Fruit fly (Drosophila melanogaster) whole organism, embryonic: ENCODE data around the gene Agpat1.

Experiments used
- Atf6 ChIP-seq: fragments of 200-800 bp; sonication (Bioruptor generic); IDR thresholded peaks from 2 replicates; pipeline ENCODE4 v1.3.6; 2022; ENCODE audit warnings: missing biosample characterization, missing genetic modification characterization
- B-H2 ChIP-seq: fragments of 200-800 bp; sonication (Bioruptor generic); optimal IDR thresholded peaks from 2 replicates; lab custom pipeline; 2018; ENCODE audit warnings: missing biosample characterization, mild to moderate bottlenecking, missing genetic modification characterization
- Blimp-1 ChIP-seq: fragments of 200-800 bp; sonication (Bioruptor generic); optimal IDR thresholded peaks from 3 replicates; lab custom pipeline; 2018; ENCODE audit warnings: missing biosample characterization, missing genetic modification characterization, mild to moderate bottlenecking, moderate library complexity, missing genetic modification reagents
- Bteb2 ChIP-seq: fragments of 200-800 bp; sonication (Bioruptor generic); optimal IDR thresholded peaks from 2 replicates; lab custom pipeline; 2016; ENCODE audit warnings: missing biosample characterization, missing genetic modification characterization
- CG10147 ChIP-seq: fragments of 200-800 bp; sonication (Bioruptor generic); optimal IDR thresholded peaks from 2 replicates; lab custom pipeline; 2019; ENCODE audit warnings: missing biosample characterization, mild to moderate bottlenecking, missing genetic modification characterization, moderate library complexity
- CG10431 ChIP-seq: fragments of 200-800 bp; sonication (Bioruptor generic); optimal IDR thresholded peaks from 3 replicates; lab custom pipeline; 2018; ENCODE audit warnings: missing biosample characterization, mild to moderate bottlenecking, missing genetic modification characterization
- CG12219 ChIP-seq: fragments of 200-800 bp; sonication (Bioruptor generic); optimal IDR thresholded peaks from 3 replicates; lab custom pipeline; 2018; ENCODE audit warnings: missing biosample characterization, mild to moderate bottlenecking, missing genetic modification characterization
- CG14014 ChIP-seq: fragments of 200-800 bp; sonication (Bioruptor generic); IDR thresholded peaks from 2 replicates; pipeline ENCODE4 v1.3.6; 2022; ENCODE audit warnings: missing biosample characterization, missing genetic modification characterization
- CG14441 ChIP-seq: fragments of 200-800 bp; sonication (Bioruptor generic); IDR thresholded peaks from 2 replicates; pipeline ENCODE4 v1.3.6; 2022; ENCODE audit warnings: missing biosample characterization, missing genetic modification characterization
- CG16815 ChIP-seq: fragments of 200-800 bp; sonication (Bioruptor generic); optimal IDR thresholded peaks from 3 replicates; lab custom pipeline; 2017; ENCODE audit warnings: missing biosample characterization, mild to moderate bottlenecking, missing genetic modification characterization
- CG1832 ChIP-seq: fragments of 200-800 bp; sonication (Bioruptor generic); optimal IDR thresholded peaks from 2 replicates; lab custom pipeline; 2017; ENCODE audit warnings: missing biosample characterization, mild to moderate bottlenecking, missing genetic modification characterization, inconsistent platforms
- CG18764 ChIP-seq: fragments of 200-800 bp; sonication (Bioruptor generic); optimal IDR thresholded peaks from 3 replicates; lab custom pipeline; 2016; ENCODE audit warnings: missing biosample characterization, missing genetic modification characterization
- CG2199 ChIP-seq: fragments of 200-800 bp; sonication (Bioruptor generic); IDR thresholded peaks from 3 replicates; pipeline ENCODE4 v1.3.6; 2022; ENCODE audit warnings: missing biosample characterization, missing genetic modification characterization
- CG2678 ChIP-seq: fragments of 200-800 bp; sonication (Bioruptor generic); optimal IDR thresholded peaks from 3 replicates; lab custom pipeline; 2019; ENCODE audit warnings: missing biosample characterization, mild to moderate bottlenecking, missing genetic modification characterization, moderate library complexity
- CG2889 ChIP-seq: fragments of 200-800 bp; sonication (Bioruptor generic); IDR thresholded peaks from 3 replicates; pipeline ENCODE4 v1.3.6; 2022; ENCODE audit warnings: missing biosample characterization, missing genetic modification characterization
- CG3065 ChIP-seq: fragments of 200-800 bp; sonication (Bioruptor generic); optimal IDR thresholded peaks from 2 replicates; lab custom pipeline; 2016; ENCODE audit warnings: missing biosample characterization, missing genetic modification characterization
- CG43689 ChIP-seq: fragments of 200-800 bp; sonication (Bioruptor generic); IDR thresholded peaks from 2 replicates; pipeline ENCODE4 v1.3.6; 2022; ENCODE audit warnings: missing biosample characterization, missing genetic modification characterization
- CG9437 ChIP-seq: fragments of 200-800 bp; sonication (Bioruptor generic); optimal IDR thresholded peaks from 2 replicates; lab custom pipeline; 2018; ENCODE audit warnings: missing biosample characterization, mild to moderate bottlenecking, missing genetic modification characterization
- D ChIP-seq, 2 experiments: fragments of 200-800 bp in 1 of 2; fragments of >200 bp in 1 of 2; sonication (Bioruptor generic) in 1 of 2; optimal IDR thresholded peaks; 2 replicates in 1 of 2; 3 replicates in 1 of 2; lab custom pipeline; 2017; ENCODE audit warnings: mild to moderate bottlenecking in 1 of 2, missing biosample characterization in 1 of 2, missing genetic modification characterization in 1 of 2, missing genetic modification reagents in 1 of 2
- Dek ChIP-seq: fragments of 200-800 bp; sonication (Bioruptor generic); optimal IDR thresholded peaks from 3 replicates; lab custom pipeline; 2019; ENCODE audit warnings: missing biosample characterization, mild to moderate bottlenecking, missing genetic modification characterization, moderate library complexity
- Dll ChIP-seq: fragments of 200-800 bp; sonication (Bioruptor generic); IDR thresholded peaks from 4 replicates; pipeline ENCODE4 v1.3.6; 2022; ENCODE audit warnings: missing biosample characterization, missing genetic modification characterization; ENCODE audit not compliant: partially characterized antibody
- E2f2 ChIP-seq: fragments of 200-800 bp; sonication (Bioruptor generic); IDR thresholded peaks from 2 replicates; pipeline ENCODE4 v1.3.6; 2022; ENCODE audit warnings: missing biosample characterization, missing genetic modification characterization
- ERR ChIP-seq: fragments of 200-800 bp; sonication (Bioruptor generic); optimal IDR thresholded peaks from 2 replicates; lab custom pipeline; 2016; ENCODE audit warnings: missing biosample characterization, missing genetic modification characterization
- Fer3 ChIP-seq: fragments of 200-800 bp; sonication (Bioruptor generic); optimal IDR thresholded peaks from 2 replicates; lab custom pipeline; 2018; ENCODE audit warnings: missing biosample characterization, mild to moderate bottlenecking, missing genetic modification characterization, moderate library complexity
- Hr3 ChIP-seq: fragments of 200-800 bp; sonication (Bioruptor generic); optimal IDR thresholded peaks from 3 replicates; lab custom pipeline; 2016; ENCODE audit warnings: missing biosample characterization, missing genetic modification characterization
- Hsf ChIP-seq: fragments of 200-800 bp; sonication (Bioruptor generic); optimal IDR thresholded peaks from 3 replicates; lab custom pipeline; 2016; ENCODE audit warnings: missing biosample characterization, missing genetic modification characterization
- Meics ChIP-seq: fragments of 200-800 bp; sonication (Bioruptor generic); optimal IDR thresholded peaks from 2 replicates; lab custom pipeline; 2017; ENCODE audit warnings: missing biosample characterization, mild to moderate bottlenecking, missing genetic modification characterization
- Oli ChIP-seq: fragments of 200-800 bp; sonication (Bioruptor generic); optimal IDR thresholded peaks from 2 replicates; lab custom pipeline; 2018; ENCODE audit warnings: missing biosample characterization, mild to moderate bottlenecking, missing genetic modification characterization, moderate library complexity
- PHDP ChIP-seq: fragments of 200-800 bp; sonication (Bioruptor generic); optimal IDR thresholded peaks from 3 replicates; lab custom pipeline; 2018; ENCODE audit warnings: missing biosample characterization, mild to moderate bottlenecking, missing genetic modification characterization, moderate library complexity
- Side ChIP-seq: fragments of 200-800 bp; sonication (Bioruptor generic); optimal IDR thresholded peaks from 2 replicates; lab custom pipeline; 2016; ENCODE audit warnings: missing biosample characterization, missing genetic modification characterization
- btn ChIP-seq: fragments of 200-800 bp; sonication (Bioruptor generic); optimal IDR thresholded peaks from 2 replicates; lab custom pipeline; 2016; ENCODE audit warnings: missing biosample characterization, missing genetic modification characterization
- caup ChIP-seq: fragments of 200-800 bp; sonication (Bioruptor generic); optimal IDR thresholded peaks from 3 replicates; lab custom pipeline; 2017; ENCODE audit warnings: missing biosample characterization, mild to moderate bottlenecking, missing genetic modification characterization, moderate library complexity; ENCODE audit not compliant: severe bottlenecking
- croc ChIP-seq: fragments of 200-800 bp; sonication (Bioruptor generic); conservative IDR thresholded peaks from 3 replicates; pipeline ENCODE4 v1.3.6; 2022; ENCODE audit warnings: missing biosample characterization, missing genetic modification characterization
- cwo ChIP-seq: fragments of 200-800 bp; sonication (Bioruptor generic); optimal IDR thresholded peaks from 3 replicates; lab custom pipeline; 2017; ENCODE audit warnings: missing biosample characterization, missing genetic modification characterization, mild to moderate bottlenecking, moderate library complexity, missing genetic modification reagents
- dm ChIP-seq: fragments of 200-800 bp; sonication (Bioruptor generic); optimal IDR thresholded peaks from 3 replicates; lab custom pipeline; 2016; ENCODE audit warnings: missing biosample characterization, missing genetic modification characterization
- h ChIP-seq: fragments of >200 bp; optimal IDR thresholded peaks from 2 replicates; lab custom pipeline; 2017
- her ChIP-seq: fragments of 200-800 bp; sonication (Bioruptor generic); optimal IDR thresholded peaks from 2 replicates; lab custom pipeline; 2016; ENCODE audit warnings: missing biosample characterization, missing genetic modification characterization
- hth ChIP-seq: fragments of >200 bp; optimal IDR thresholded peaks from 2 replicates; lab custom pipeline; 2017; ENCODE audit warnings: inconsistent platforms
- ind ChIP-seq: fragments of 200-800 bp; sonication (Bioruptor generic); optimal IDR thresholded peaks from 3 replicates; lab custom pipeline; 2016; ENCODE audit warnings: missing biosample characterization, missing genetic modification characterization
- pan ChIP-seq, 4 experiments: fragments of >200 bp in 3 of 4; fragments of 200-800 bp in 1 of 4; sonication (Bioruptor generic) in 1 of 4; optimal IDR thresholded peaks in 3 of 4; IDR thresholded peaks in 1 of 4; 2 replicates each; pipeline versions ENCODE4 v1.3.6 to Lab custom; 2017 to 2022; ENCODE audit warnings: missing biosample characterization in 2 of 4, missing genetic modification characterization in 2 of 4, mixed read lengths in 1 of 4
- pfk ChIP-seq: fragments of 200-800 bp; sonication (Bioruptor generic); optimal IDR thresholded peaks from 2 replicates; lab custom pipeline; 2018; ENCODE audit warnings: missing biosample characterization, mild to moderate bottlenecking, missing genetic modification characterization, moderate library complexity
- prd ChIP-seq, 3 experiments: fragments of >200 bp in 2 of 3; fragments of 200-800 bp in 1 of 3; sonication (Bioruptor generic) in 1 of 3; optimal IDR thresholded peaks in 2 of 3; IDR thresholded peaks in 1 of 3; 2 replicates in 2 of 3; 3 replicates in 1 of 3; pipeline versions ENCODE4 v1.3.6 to Lab custom; 2017 to 2022; ENCODE audit warnings: missing biosample characterization in 1 of 3, missing genetic modification characterization in 1 of 3
- sens ChIP-seq: fragments of 200-800 bp; sonication (Bioruptor generic); peaks from one replicate; lab custom pipeline; 2016; ENCODE audit warnings: missing biosample characterization, missing genetic modification characterization
- sens-2 ChIP-seq: fragments of 200-800 bp; sonication (Bioruptor generic); IDR thresholded peaks from 2 replicates; pipeline ENCODE4 v1.3.6; 2022; ENCODE audit warnings: missing biosample characterization, missing genetic modification characterization
- sisA ChIP-seq: fragments of 200-800 bp; sonication (Bioruptor generic); IDR thresholded peaks from 2 replicates; pipeline ENCODE4 v1.3.6; 2022; ENCODE audit warnings: missing biosample characterization, missing genetic modification characterization
- tio ChIP-seq: fragments of 200-800 bp; sonication (Bioruptor generic); optimal IDR thresholded peaks from 2 replicates; lab custom pipeline; 2017; ENCODE audit warnings: missing biosample characterization, missing genetic modification characterization, inconsistent platforms
- twi ChIP-seq: fragments of 200-800 bp; optimal IDR thresholded peaks from 2 replicates; lab custom pipeline; 2019; ENCODE audit warnings: missing biosample characterization, mild to moderate bottlenecking, missing genetic modification characterization, moderate library complexity

The Agpat1 gene

dm6 chrX:12747746-12748710, 17.0 kb upstream of the Agpat1 start (continued):
- TF ChIP-seq Oli (tag; lab: Kevin White, UChicago) (peak; percentile 70), Hr3 (peak; percentile 51), CG2199 (GFP tag; lab: Robert Waterston, UW) (no peak), Side (no peak), E2f2 (GFP tag; lab: Robert Waterston, UW) (no peak), croc (peak; percentile 29; the same call in 2 of the 3 replicates), sens-2 (GFP tag; lab: Robert Waterston, UW) (no peak), Hsf (GFP tag; lab: Kevin White, UChicago) (peak; percentile 19), her (no peak), sens (GFP tag; lab: Kevin White, UChicago) (peak; percentile 81), CG1832 (peak; percentile 30), Meics (peak; percentile 55), ERR (no peak), CG16815 (peak; percentile 25), ind (GFP tag; lab: Kevin White, UChicago) (peak; percentile 33), CG18764 (GFP tag; lab: Kevin White, UChicago) (peak; percentile 6), CG43689 (GFP tag; lab: Robert Waterston, UW) (no peak), h (no peak), twi (peak; percentile 35), CG14441 (no peak), Dll (GFP tag; lab: Robert Waterston, UW) (no peak), btn (GFP tag; lab: Kevin White, UChicago) (no peak), CG12219 (GFP tag; lab: Kevin White, UChicago) (no peak), CG9437 (GFP tag; lab: Kevin White, UChicago) (peak; percentile 61), prd (optimal IDR thresholded peaks at IDR 0.05; lab: Kevin White, UChicago) (no peak), prd (GFP tag; IDR thresholded peaks at IDR 0.05; lab: Robert Waterston, UW) (peak; percentile 59; the same call in 2 of the 3 replicates), caup (GFP tag; lab: Kevin White, UChicago) (peak; percentile 37), Blimp-1 (GFP tag; lab: Kevin White, UChicago) (peak; percentile 79), CG2678 (tag; lab: Kevin White, UChicago) (peak; percentile 84), cwo (GFP tag; lab: Kevin White, UChicago) (peak; percentile 54), CG10147 (GFP tag; lab: Kevin White, UChicago) (peak; percentile 10), D (optimal IDR thresholded peaks at IDR 0.05; lab: Kevin White, UChicago) (no peak), D (GFP tag; optimal IDR thresholded peaks at IDR 0.05; lab: Kevin White, UChicago) (peak; percentile 40), pfk (GFP tag; lab: Kevin White, UChicago) (no peak), Fer3 (tag; lab: Kevin White, UChicago) (peak; percentile 51), Bteb2 (no peak), PHDP (tag; lab: Kevin White, UChicago) (peak; percentile 68), B-H2 (GFP tag; lab: Kevin White, UChicago) (no peak), hth (lab: Kevin White, UChicago) (no peak), CG14014 (GFP tag; lab: Robert Waterston, UW) (no peak), Atf6 (GFP tag; lab: Robert Waterston, UW) (no peak), tio (GFP tag; lab: Kevin White, UChicago) (peak; percentile 31), pan (optimal IDR thresholded peaks at IDR 0.05; lab: Kevin White, UChicago) (no peak), pan (GFP tag; optimal IDR thresholded peaks at IDR 0.05 in 1 of 2, IDR thresholded peaks at IDR 0.05 in 1 of 2) (peak in 1 of 2 experiments; percentile 49), Dek (tag; lab: Kevin White, UChicago) (peak; percentile 4), dm (no peak), sisA (GFP tag; lab: Robert Waterston, UW) (peak; percentile 45), CG10431 (GFP tag; lab: Kevin White, UChicago) (no peak), CG2889 (GFP tag; lab: Robert Waterston, UW) (no peak), CG3065 (GFP tag; lab: Kevin White, UChicago) (no peak)
